Fruit fly (Drosophila melanogaster) whole organism, embryonic: ENCODE data around the gene tutl.

Source experiments
- CG12219 ChIP-seq: fragments of 200-800 bp; sonication (Bioruptor generic); optimal IDR thresholded peaks from 3 replicates; lab custom pipeline; 2018; ENCODE audit warnings: missing biosample characterization, mild to moderate bottlenecking, missing genetic modification characterization
- exex ChIP-seq: fragments of 200-800 bp; sonication (Bioruptor generic); optimal IDR thresholded peaks from 4 replicates; lab custom pipeline; 2018; ENCODE audit warnings: missing biosample characterization, mild to moderate bottlenecking, missing genetic modification characterization, moderate library complexity

DNA sequence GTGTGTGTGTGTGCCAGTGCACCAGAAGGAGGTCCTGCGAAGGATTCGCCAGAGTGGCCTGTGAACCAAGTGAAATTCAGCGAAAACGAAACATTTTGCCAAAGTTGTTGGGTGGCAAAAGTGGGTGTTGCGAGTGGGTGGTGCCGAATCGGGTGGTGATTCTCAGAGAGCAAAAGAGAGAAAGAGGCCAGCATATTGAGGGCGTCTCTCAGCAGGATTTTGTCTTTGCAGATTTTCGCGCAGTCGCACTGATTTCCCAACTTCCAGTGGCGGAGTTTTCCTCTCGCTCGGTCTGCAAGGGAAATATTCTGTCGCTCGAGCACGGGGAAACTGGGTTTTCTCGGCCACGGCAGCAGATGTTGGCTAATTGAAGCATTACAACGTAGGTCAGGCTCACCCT, 1.1 kb upstream of the tutl start:
- no peak for TF ChIP-seq CG12219
- TF ChIP-seq exex (tag; lab: Kevin White, UChicago), result no peak
